Worm (Caenorhabditis elegans) whole organism, young adult: ENCODE measurements around the gene F14D2.7.

Source experiments
- F10E7.11 ChIP-seq: sonication (generic microtip); optimal IDR thresholded peaks from 2 replicates; lab custom pipeline; 2017; ENCODE audit warnings: mild to moderate bottlenecking, missing genetic modification characterization, moderate library complexity, missing compliant biosample characterization
- K12H6.12 ChIP-seq: fragments of 200-800 bp; sonication (Bioruptor generic); optimal IDR thresholded peaks from 2 replicates; lab custom pipeline; 2018; ENCODE audit warnings: mild to moderate bottlenecking, missing genetic modification characterization, missing compliant biosample characterization
- ama-1 ChIP-seq, 3 experiments: fragments of 150-350 bp in 1 of 3; sonication (generic microtip) in 2 of 3; optimal IDR thresholded peaks; 2 replicates each; lab custom pipeline; 2014 to 2018; ENCODE audit warnings: missing biosample characterization in 2 of 3, missing genetic modification characterization in 2 of 3, missing genetic modification reagents in 2 of 3
- ceh-79 ChIP-seq: sonication (generic microtip); optimal IDR thresholded peaks from 2 replicates; lab custom pipeline; 2017; ENCODE audit warnings: mild to moderate bottlenecking, missing genetic modification characterization, missing compliant biosample characterization
- dpff-1 ChIP-seq: sonication (generic microtip); optimal IDR thresholded peaks from 2 replicates; lab custom pipeline; 2017; ENCODE audit warnings: mild to moderate bottlenecking, missing genetic modification characterization, missing compliant biosample characterization
- ekl-4 ChIP-seq: fragments of 200-800 bp; sonication (Bioruptor generic); IDR thresholded peaks from 2 replicates; pipeline ENCODE4 v1.3.6; 2022; ENCODE audit warnings: missing genetic modification reagents, missing genetic modification characterization, missing compliant biosample characterization
- madf-10 ChIP-seq: sonication (generic microtip); optimal IDR thresholded peaks from 2 replicates; lab custom pipeline; 2016; ENCODE audit warnings: mild to moderate bottlenecking, missing genetic modification characterization, missing compliant biosample characterization
- mcd-1 ChIP-seq: fragments of 200-800 bp; sonication (Bioruptor generic); IDR thresholded peaks from 2 replicates; pipeline ENCODE4 v1.3.6; 2022; ENCODE audit warnings: missing genetic modification reagents, missing genetic modification characterization, missing compliant biosample characterization
- sea-2 ChIP-seq: fragments of 200-800 bp; sonication (Bioruptor generic); IDR thresholded peaks from 2 replicates; pipeline ENCODE4 v1.3.6; 2022; ENCODE audit warnings: missing genetic modification characterization, missing compliant biosample characterization
- snpc-3.4 ChIP-seq: sonication (generic microtip); optimal IDR thresholded peaks from 2 replicates; lab custom pipeline; 2017; ENCODE audit warnings: missing genetic modification characterization, mild to moderate bottlenecking, missing compliant biosample characterization, antibody characterized with exemption, moderate library complexity, missing genotype, missing genetic modification reagents
- snpc-4 ChIP-seq, 5 experiments: fragments of 150-350 bp in 1 of 5; sonication (generic microtip) in 4 of 5; optimal IDR thresholded peaks; 2 replicates each; lab custom pipeline; 2014 to 2018; ENCODE audit warnings: missing genetic modification characterization in 5 of 5, missing biosample characterization in 3 of 5, antibody characterized with exemption in 2 of 5, mild to moderate bottlenecking in 2 of 5, missing compliant biosample characterization in 2 of 5, missing genotype in 2 of 5, moderate library complexity in 2 of 5, missing genetic modification reagents in 1 of 5
- somi-1 ChIP-seq: fragments of 200-800 bp; sonication (Bioruptor generic); optimal IDR thresholded peaks from 2 replicates; lab custom pipeline; 2018; ENCODE audit warnings: mild to moderate bottlenecking, missing genetic modification characterization, missing compliant biosample characterization
- tbp1 ChIP-seq: fragments of 200-800 bp; sonication (Bioruptor generic); optimal IDR thresholded peaks from 2 replicates; lab custom pipeline; 2018; ENCODE audit warnings: mild to moderate bottlenecking, missing genetic modification characterization, missing compliant biosample characterization

ce11 chrII:3385736-3386135, 47.3 kb upstream of the F14D2.7 start, which contains the start of gene T06D4.2:
- TF ChIP-seq sea-2, result no peak
- TF ChIP-seq madf-10, result no peak
- no peak for TF ChIP-seq snpc-4 (GFP tag; optimal IDR thresholded peaks at IDR 0.05; lab: Kevin White, UChicago)
- no peak for TF ChIP-seq snpc-4 (tag; optimal IDR thresholded peaks at IDR 0.05; lab: Kevin White, UChicago)
- TF ChIP-seq F10E7.11 (tag; lab: Kevin White, UChicago), result no peak
- no peak for TF ChIP-seq ama-1 (optimal IDR thresholded peaks at IDR 0.05; lab: Kevin White, UChicago)
- TF ChIP-seq ama-1 (GFP tag; optimal IDR thresholded peaks at IDR 0.05; lab: Kevin White, UChicago), result no peak
- no peak for TF ChIP-seq ceh-79 (tag; lab: Kevin White, UChicago)
- TF ChIP-seq somi-1 (GFP tag; lab: Kevin White, UChicago), result no peak
- no peak for TF ChIP-seq tbp1
- no peak for TF ChIP-seq snpc-3.4 (tag; lab: Kevin White, UChicago)
- no peak for TF ChIP-seq ekl-4 (GFP tag; lab: Robert Waterston, UW)
- no peak for TF ChIP-seq dpff-1 (tag; lab: Kevin White, UChicago)
- no peak for TF ChIP-seq mcd-1 (GFP tag; lab: Robert Waterston, UW)
- no peak for TF ChIP-seq K12H6.12 (tag; lab: Kevin White, UChicago)
